Worm (Caenorhabditis elegans) whole organism, L1 larva: Measurements from ENCODE around the gene F28A12.10.

Experiments
- ceh-90 ChIP-seq: sonication (generic microtip); optimal IDR thresholded peaks from 2 replicates; lab custom pipeline; 2016; ENCODE audit warnings: missing genetic modification characterization, missing compliant biosample characterization
- fos-1 ChIP-seq: fragments of 150-350 bp; optimal IDR thresholded peaks from 2 replicates; lab custom pipeline; 2014; ENCODE audit warnings: missing biosample characterization, missing genetic modification characterization
- lin-13 ChIP-seq: fragments of 150-350 bp; optimal IDR thresholded peaks from 2 replicates; lab custom pipeline; 2014; ENCODE audit warnings: missing biosample characterization, missing genetic modification reagents, missing genetic modification characterization
- ztf-4 ChIP-seq: fragments of 150-350 bp; optimal IDR thresholded peaks from 2 replicates; lab custom pipeline; 2014; ENCODE audit warnings: missing biosample characterization, missing genetic modification characterization

DNA sequence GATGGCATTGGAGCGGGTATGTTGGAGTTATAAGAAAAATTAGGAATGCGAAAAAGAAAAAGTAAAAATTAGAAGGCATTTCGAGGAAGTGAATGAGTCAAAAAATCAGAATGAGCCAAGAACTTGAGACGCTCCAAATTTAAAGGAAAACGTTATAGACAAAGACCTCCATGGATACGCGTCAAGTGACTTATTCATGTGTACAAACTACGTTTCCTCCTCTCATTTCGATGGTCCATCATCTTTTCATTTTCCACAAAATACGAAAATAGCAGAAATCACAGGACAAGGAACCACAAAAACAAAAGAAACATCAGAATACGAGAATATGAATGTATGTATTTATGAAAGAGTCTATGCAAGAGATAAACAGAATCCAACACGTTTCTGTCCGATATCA lies 3.7 kb upstream of the F28A12.10 start, which contains the start of gene F28A12.3:
- no peak for TF ChIP-seq lin-13 (GFP tag; lab: Kevin White, UChicago)
- no peak for TF ChIP-seq ztf-4 (tag; lab: Kevin White, UChicago)
- no peak for TF ChIP-seq ceh-90
- TF ChIP-seq fos-1 (tag; lab: Kevin White, UChicago): no peak
